Fruit fly (Drosophila melanogaster) S2 (cell line): ENCODE measurements around the gene Pp2C1.

ENCODE experiments used
- CG8478 ChIP-seq: fragments of >200 bp; optimal IDR thresholded peaks from 2 replicates; lab custom pipeline; 2018
- CTCF ChIP-seq, 2 experiments: fragments of >200 bp; optimal IDR thresholded peaks; 2 replicates each; lab custom pipeline; 2018

- TF ChIP-seq CTCF (optimal IDR thresholded peaks at IDR 0.05; lab: Kevin White, UChicago) (peak in 1 of 2 experiments; percentile 1), CG8478 (lab: Kevin White, UChicago) (no peak)
Observed at dm6 chrX:4686723-4687122, at the start of gene Pp2C1.
